Worm (Caenorhabditis elegans): ENCODE results near the gene F32D1.8.

- TF ChIP-seq pros-1 (tag; optimal IDR thresholded peaks at IDR 0.05): no peak
- no peak for TF ChIP-seq ceh-18 (tag; optimal IDR thresholded peaks at IDR 0.05)
- TF ChIP-seq unc-42 (tag; optimal IDR thresholded peaks at IDR 0.05): no peak
- TF ChIP-seq madf-2 (tag; optimal IDR thresholded peaks at IDR 0.05): no peak
- TF ChIP-seq hlh-30 (tag; optimal IDR thresholded peaks at IDR 0.05; ENCODE audit: insufficient read depth): no peak
- TF ChIP-seq sox-4 (tag; optimal IDR thresholded peaks at IDR 0.05): no peak
- TF ChIP-seq odd-2 (tag; optimal IDR thresholded peaks at IDR 0.05): no peak
- TF ChIP-seq unc-86 (tag; optimal IDR thresholded peaks at IDR 0.05): no peak
These were observed 45.1 kb downstream of the F32D1.8 start, which contains the start of gene oac-12 for ce11 chrV:4332450-4332849.
